Worm (Caenorhabditis elegans): Measurements from ENCODE around the gene bir-2.

Gene bir-2

DNA sequence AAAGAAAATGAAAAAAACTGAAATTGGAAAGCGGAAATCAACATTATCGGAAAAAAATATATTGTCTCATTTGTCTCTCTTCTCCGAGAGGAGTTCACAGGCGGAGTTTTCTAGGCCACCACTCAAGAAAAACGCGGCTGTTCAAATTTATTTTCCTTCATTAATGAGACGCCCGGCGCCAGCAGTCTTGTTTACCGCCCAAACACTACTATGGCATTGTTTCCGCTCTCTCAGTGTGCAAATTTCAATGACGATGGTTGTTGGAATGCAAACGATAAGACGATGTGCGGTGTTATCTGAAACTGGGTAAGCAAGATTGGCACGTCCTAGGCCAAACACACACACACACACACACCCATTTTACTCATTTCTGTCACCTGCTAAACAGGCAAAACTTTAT, 11.9 kb upstream of the bir-2 start, which contains the start of gene cav-2 (continued):
- TF ChIP-seq snpc-3.4 (tag; optimal IDR thresholded peaks at IDR 0.05): no peak
- TF ChIP-seq cebp-1 (GFP tag; IDR thresholded peaks at IDR 0.05): 0 out of 2 replicates have a peak, but pooled peaks have one; percentile 57
- peak; percentile 66 for TF ChIP-seq cebp-1 (tag; optimal IDR thresholded peaks at IDR 0.05)
- TF ChIP-seq B0336.3 (GFP tag; IDR thresholded peaks at IDR 0.05): peak; percentile 61; the same call in 1 of the 2 replicates
- TF ChIP-seq ztf-6 (GFP tag; IDR thresholded peaks at IDR 0.05): no peak
- TF ChIP-seq athp-1 (tag; optimal IDR thresholded peaks at IDR 0.05): peak; percentile 11
- no peak for TF ChIP-seq egrh-3 (GFP tag; IDR thresholded peaks at IDR 0.05)
- peak in 2 of 3 experiments; percentile 77 to 88 for TF ChIP-seq lin-35 (GFP tag; optimal IDR thresholded peaks at IDR 0.05)
- peak; percentile 95 for TF ChIP-seq nhr-80 (tag; optimal IDR thresholded peaks at IDR 0.05)
- peak; percentile 92 for TF ChIP-seq ceh-27 (GFP tag; optimal IDR thresholded peaks at IDR 0.05)
- no peak for TF ChIP-seq F37B4.10 (GFP tag; IDR thresholded peaks at IDR 0.05)
- peak; percentile 83 for TF ChIP-seq dox-1 (GFP tag; IDR thresholded peaks at IDR 0.05)
- TF ChIP-seq efl-1 (GFP tag; optimal IDR thresholded peaks at IDR 0.05): peak; percentile 74
- no peak for TF ChIP-seq ccch-3 (GFP tag; optimal IDR thresholded peaks at IDR 0.05)
- TF ChIP-seq nhr-120 (GFP tag; IDR thresholded peaks at IDR 0.05): 0 out of 2 replicates have a peak, but pooled peaks have one; percentile 53
- TF ChIP-seq lin-40 (tag; optimal IDR thresholded peaks at IDR 0.05): peak; percentile 72
- no peak for TF ChIP-seq attf-6 (GFP tag; IDR thresholded peaks at IDR 0.05)

DNA sequence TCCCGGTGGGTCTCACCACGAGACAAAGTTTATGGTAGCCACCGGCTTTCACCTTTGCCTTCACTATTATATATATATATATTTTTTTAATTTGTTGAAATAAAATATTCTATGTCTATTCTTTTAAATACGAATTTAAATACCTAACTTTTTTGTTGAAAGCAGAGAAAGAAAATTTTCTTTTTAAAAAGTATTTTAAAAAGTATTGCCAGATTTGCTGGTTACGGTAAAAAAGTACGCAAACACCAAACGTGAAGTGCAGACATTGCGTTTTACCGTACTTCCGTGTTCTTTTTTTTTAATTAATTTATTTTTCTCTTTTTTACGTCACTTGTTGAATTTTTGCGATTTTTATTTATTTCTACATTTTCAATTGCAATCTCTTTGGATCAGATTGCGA, 8.7 kb upstream of the bir-2 start, which contains the start of gene C56A3.8:
C56A3.8 (plus strand) TSS at position 301 of the 400 bp plus-strand sequence.
- TF ChIP-seq gei-17 (GFP tag; optimal IDR thresholded peaks at IDR 0.05): no peak
- TF ChIP-seq ztf-25 (GFP tag; IDR thresholded peaks at IDR 0.05): no peak
- no peak for TF ChIP-seq lin-40 (tag; optimal IDR thresholded peaks at IDR 0.05)
- no peak for TF ChIP-seq ceh-27 (GFP tag; optimal IDR thresholded peaks at IDR 0.05)
- TF ChIP-seq Y56A3A.18 (GFP tag; IDR thresholded peaks at IDR 0.05): no peak
- no peak for TF ChIP-seq nfya-2 (GFP tag; IDR thresholded peaks at IDR 0.05)
- peak; percentile 84 for TF ChIP-seq lsl-1 (GFP tag; optimal IDR thresholded peaks at IDR 0.05)
- TF ChIP-seq D2030.7 (GFP tag; IDR thresholded peaks at IDR 0.05): peak; percentile 38; the same call in 1 of the 2 replicates
- TF ChIP-seq F23B12.7 (tag; optimal IDR thresholded peaks at IDR 0.05; ENCODE audit: insufficient read depth): no peak
- TF ChIP-seq egl-44 (GFP tag; IDR thresholded peaks at IDR 0.05): no peak
- no peak for TF ChIP-seq rec-8 (tag; optimal IDR thresholded peaks at IDR 0.05)
- no peak for TF ChIP-seq mel-28 (tag; optimal IDR thresholded peaks at IDR 0.05; ENCODE audit: borderline replicate concordance)
- TF ChIP-seq unc-62 (GFP tag; optimal IDR thresholded peaks at IDR 0.05): no peak

DNA sequence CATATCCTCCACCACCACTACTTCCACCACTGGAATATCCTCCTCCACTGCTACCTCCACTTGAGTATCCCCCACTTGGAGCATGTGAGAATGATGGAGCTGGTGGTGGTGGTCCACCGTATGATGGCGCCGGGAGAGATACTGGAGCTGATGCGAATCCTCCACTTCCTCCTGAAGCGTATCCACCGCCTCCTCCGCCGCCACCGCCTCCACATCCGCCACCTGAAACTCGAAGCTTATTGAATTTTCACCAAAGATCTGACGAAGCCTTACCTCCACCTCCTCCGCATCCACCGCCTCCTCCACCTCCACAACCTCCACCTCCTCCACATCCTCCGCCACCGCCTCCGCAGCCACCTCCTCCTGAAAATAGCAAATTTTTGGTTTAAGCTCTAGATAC, 5.9 kb upstream of the bir-2 start:
- no peak for TF ChIP-seq F52B5.7 (tag; optimal IDR thresholded peaks at IDR 0.05)
- TF ChIP-seq zfh-2 (GFP tag; conservative IDR thresholded peaks at IDR 0.05): peak; percentile 82
- TF ChIP-seq egrh-3 (GFP tag; IDR thresholded peaks at IDR 0.05): peak; percentile 66

DNA sequence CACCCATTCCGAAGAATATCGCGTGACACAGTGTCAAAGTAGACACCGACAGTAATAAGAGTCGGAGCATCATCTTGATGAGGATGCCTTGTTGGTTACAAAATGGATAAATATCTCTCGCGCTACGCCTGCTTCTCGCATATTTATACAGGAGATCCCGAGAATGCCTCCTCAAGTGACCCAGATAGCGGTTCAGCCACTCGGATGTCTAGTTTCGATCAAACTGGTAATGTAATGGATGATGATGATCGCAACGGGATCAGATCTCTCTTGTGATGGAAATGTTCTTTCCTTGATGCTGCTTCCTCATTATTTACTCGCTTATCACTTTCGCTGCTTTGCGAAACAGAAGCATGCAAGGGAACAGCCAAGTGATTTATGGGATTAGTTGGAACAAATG, 4.8 kb upstream of the bir-2 start, which contains the start of gene grl-17:
grl-17 (minus strand) TSS at position 101 of the 400 bp plus-strand sequence.
- no peak for TF ChIP-seq F10E7.11 (tag; optimal IDR thresholded peaks at IDR 0.05)
- no peak for TF ChIP-seq xnd-1 (tag; optimal IDR thresholded peaks at IDR 0.05)
- no peak for TF ChIP-seq B0035.1 (tag; optimal IDR thresholded peaks at IDR 0.05)
